Fruit fly (Drosophila melanogaster): Measurements from ENCODE around the gene CycC.

The CycC gene

dm6 chr3R:14875965-14876331, 14.1 kb downstream of the CycC start:
- TF ChIP-seq Ets96B (tag; optimal IDR thresholded peaks at IDR 0.05), result no peak
- no peak for TF ChIP-seq CG6808 (GFP tag; optimal IDR thresholded peaks at IDR 0.05)
- TF ChIP-seq lz (GFP tag; optimal IDR thresholded peaks at IDR 0.05), result no peak
- TF ChIP-seq fkh (GFP tag; optimal IDR thresholded peaks at IDR 0.05), result no peak
- TF ChIP-seq vri (GFP tag; optimal IDR thresholded peaks at IDR 0.05), result no peak
- no peak for TF ChIP-seq CG6163 (GFP tag; IDR thresholded peaks at IDR 0.05)
- no peak for TF ChIP-seq salr (GFP tag; optimal IDR thresholded peaks at IDR 0.05)
- TF ChIP-seq svp (GFP tag), result no peak
- TF ChIP-seq CG11902 (GFP tag; optimal IDR thresholded peaks at IDR 0.05), result no peak
- TF ChIP-seq Sox102F (GFP tag; optimal IDR thresholded peaks at IDR 0.05), result no peak
- no peak for TF ChIP-seq fd59A (GFP tag; optimal IDR thresholded peaks at IDR 0.05)
- TF ChIP-seq achi (GFP tag; optimal IDR thresholded peaks at IDR 0.05), result no peak
- TF ChIP-seq CG1621 (tag; optimal IDR thresholded peaks at IDR 0.05), result no peak
- TF ChIP-seq CG8319 (GFP tag; optimal IDR thresholded peaks at IDR 0.05), result no peak

- TF ChIP-seq CG6276 (GFP tag; optimal IDR thresholded peaks at IDR 0.05) (no peak), CG4318 (GFP tag; optimal IDR thresholded peaks at IDR 0.05) (peak; percentile 29), Eip93F (GFP tag; optimal IDR thresholded peaks at IDR 0.05) (no peak), CG11902 (GFP tag; optimal IDR thresholded peaks at IDR 0.05) (no peak), fd59A (GFP tag; optimal IDR thresholded peaks at IDR 0.05) (no peak), Sox14 (GFP tag; optimal IDR thresholded peaks at IDR 0.05) (no peak), Hr39 (GFP tag; optimal IDR thresholded peaks at IDR 0.05) (no peak)
Measured at dm6 chr3R:14875274-14875964, 14.6 kb downstream of the CycC start, which contains the start of gene btsz. Gene btsz (minus strand): TSS chr3R:14875488.

- TF ChIP-seq CG34406 (GFP tag; optimal IDR thresholded peaks at IDR 0.05) (no peak), Eip75B (GFP tag; optimal IDR thresholded peaks at IDR 0.05) (no peak), vri (GFP tag; optimal IDR thresholded peaks at IDR 0.05) (no peak), CG32006 (GFP tag; optimal IDR thresholded peaks at IDR 0.05) (no peak), Lpt (GFP tag; optimal IDR thresholded peaks at IDR 0.05) (no peak), CG4318 (GFP tag; optimal IDR thresholded peaks at IDR 0.05) (no peak), Hr39 (GFP tag; optimal IDR thresholded peaks at IDR 0.05) (no peak), cyc (GFP tag; optimal IDR thresholded peaks at IDR 0.05) (no peak), Ets21C (GFP tag; optimal IDR thresholded peaks at IDR 0.05) (no peak), Eip93F (GFP tag; optimal IDR thresholded peaks at IDR 0.05) (no peak), eg (GFP tag; IDR thresholded peaks at IDR 0.05) (no peak), CG8632 (GFP tag; optimal IDR thresholded peaks at IDR 0.05) (no peak), CG9139 (GFP tag; optimal IDR thresholded peaks at IDR 0.05) (no peak), net (GFP tag; optimal IDR thresholded peaks at IDR 0.05) (no peak), Hr38 (GFP tag; optimal IDR thresholded peaks at IDR 0.05) (no peak)
Measured at dm6 chr3R:14873345-14873744, 16.7 kb downstream of the CycC start.

dm6 chr3R:14864819-14865218, 25.2 kb downstream of the CycC start:
- no peak for TF ChIP-seq Ets21C (GFP tag; optimal IDR thresholded peaks at IDR 0.05)
- TF ChIP-seq CG6276 (GFP tag; optimal IDR thresholded peaks at IDR 0.05), result no peak
- no peak for TF ChIP-seq CG6792 (GFP tag; optimal IDR thresholded peaks at IDR 0.05)
- no peak for TF ChIP-seq topi (GFP tag; optimal IDR thresholded peaks at IDR 0.05)
- no peak for TF ChIP-seq Met (GFP tag; optimal IDR thresholded peaks at IDR 0.05)
- no peak for TF ChIP-seq Blimp-1 (GFP tag; optimal IDR thresholded peaks at IDR 0.05)
- TF ChIP-seq fd59A (GFP tag; optimal IDR thresholded peaks at IDR 0.05), result no peak
- TF ChIP-seq Lpt (GFP tag; optimal IDR thresholded peaks at IDR 0.05), result no peak
- no peak for TF ChIP-seq dac (GFP tag; optimal IDR thresholded peaks at IDR 0.05)
- no peak for TF ChIP-seq CG8319 (GFP tag; optimal IDR thresholded peaks at IDR 0.05)
- TF ChIP-seq CG1621 (tag; optimal IDR thresholded peaks at IDR 0.05), result no peak

Data from whole organism, prepupa.